Fruit fly (Drosophila melanogaster): Measurements from ENCODE around the gene Pcyt2.

Gene Pcyt2

DNA sequence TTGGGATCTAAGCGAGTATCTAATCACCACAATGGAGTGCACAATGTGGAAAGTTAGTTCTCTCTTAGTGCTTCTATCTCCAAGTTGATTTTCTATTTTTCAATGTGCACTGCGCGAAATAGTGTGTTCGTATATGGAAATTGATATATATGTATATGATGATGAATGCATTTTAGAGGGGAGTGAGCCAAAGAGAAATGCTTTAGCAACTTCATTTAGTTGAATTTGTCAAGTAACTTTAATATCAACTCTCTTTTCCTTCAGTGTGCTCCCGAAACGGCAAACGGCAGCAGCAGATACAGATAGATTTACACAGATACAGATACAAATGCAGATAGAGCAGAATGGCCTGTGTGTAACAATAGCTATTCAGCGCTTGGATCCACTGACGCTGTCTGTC is 30.7 kb downstream of the Pcyt2 start (continued):
- TF ChIP-seq CG6254 (GFP tag; optimal IDR thresholded peaks at IDR 0.05): peak; percentile 30
- TF ChIP-seq sima (GFP tag; optimal IDR thresholded peaks at IDR 0.05): no peak
- TF ChIP-seq CG2678 (tag; optimal IDR thresholded peaks at IDR 0.05): peak; percentile 58
- TF ChIP-seq hb (GFP tag; IDR thresholded peaks at IDR 0.05; ENCODE audit: partially characterized antibody): no peak
- no peak for TF ChIP-seq Tbp (GFP tag; optimal IDR thresholded peaks at IDR 0.05)
- TF ChIP-seq CG8944 (GFP tag; optimal IDR thresholded peaks at IDR 0.05): peak; percentile 53
- TF ChIP-seq CG10431 (GFP tag; optimal IDR thresholded peaks at IDR 0.05): no peak
- no peak for TF ChIP-seq dimm (GFP tag; IDR thresholded peaks at IDR 0.05)
- TF ChIP-seq CG8359 (GFP tag; optimal IDR thresholded peaks at IDR 0.05; ENCODE audit: borderline replicate concordance): no peak
- TF ChIP-seq chinmo (GFP tag; IDR thresholded peaks at IDR 0.05; ENCODE audit: partially characterized antibody): no peak
- peak; percentile 62 for TF ChIP-seq CG8388 (GFP tag; optimal IDR thresholded peaks at IDR 0.05)
- TF ChIP-seq Rx (GFP tag; IDR thresholded peaks at IDR 0.05): peak; percentile 59
- TF ChIP-seq Hr39 (optimal IDR thresholded peaks at IDR 0.05): no peak
- TF ChIP-seq Bdp1 (GFP tag; optimal IDR thresholded peaks at IDR 0.05): peak; percentile 17
- TF ChIP-seq knrl (GFP tag; IDR thresholded peaks at IDR 0.05; ENCODE audit: partially characterized antibody): no peak
- no peak for TF ChIP-seq tin (GFP tag; optimal IDR thresholded peaks at IDR 0.05)
- no peak for TF ChIP-seq eyg (GFP tag; optimal IDR thresholded peaks at IDR 0.05)
- TF ChIP-seq gcm (GFP tag; optimal IDR thresholded peaks at IDR 0.05): peak; percentile 24
- no peak for TF ChIP-seq Dfd (GFP tag; optimal IDR thresholded peaks at IDR 0.05)
- TF ChIP-seq Dip2 (GFP tag; IDR thresholded peaks at IDR 0.05): no peak
- peak; percentile 93 for TF ChIP-seq sens (GFP tag)
- no peak for TF ChIP-seq E2f2 (GFP tag; IDR thresholded peaks at IDR 0.05)
- no peak for TF ChIP-seq Dek (tag; optimal IDR thresholded peaks at IDR 0.05)
- TF ChIP-seq bcd (GFP tag; optimal IDR thresholded peaks at IDR 0.05): peak; percentile 58
- peak; percentile 25 for TF ChIP-seq kay (GFP tag; optimal IDR thresholded peaks at IDR 0.05)
- peak; percentile 25 for TF ChIP-seq fu2 (GFP tag; optimal IDR thresholded peaks at IDR 0.05)
- TF ChIP-seq croc (GFP tag; conservative IDR thresholded peaks at IDR 0.05): peak; percentile 55; the same call in 2 of the 3 replicates
- TF ChIP-seq crol (GFP tag; IDR thresholded peaks at IDR 0.05): peak; percentile 19; the same call in 1 of the 2 replicates

DNA sequence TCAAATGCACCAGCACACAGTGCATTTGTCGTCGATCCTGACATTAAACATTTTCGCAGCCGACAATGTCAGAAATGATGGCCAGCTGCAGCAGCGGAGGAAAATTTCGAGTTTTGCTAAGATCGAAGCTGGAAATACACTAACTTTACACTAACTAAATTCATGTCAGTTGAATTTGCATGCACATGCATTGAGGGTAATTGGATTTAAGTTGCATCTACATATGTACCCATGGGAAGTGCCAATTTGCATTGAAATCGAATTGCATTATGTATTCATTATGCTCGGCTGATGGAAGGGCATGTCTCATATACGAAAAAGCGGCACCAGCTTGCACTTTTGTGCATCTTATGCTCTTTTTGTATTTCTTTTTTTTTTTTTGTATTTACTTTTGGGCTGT is 31.5 kb downstream of the Pcyt2 start:
- TF ChIP-seq Med (GFP tag): peak; percentile 57
- TF ChIP-seq CG5245 (GFP tag; optimal IDR thresholded peaks at IDR 0.05): peak; percentile 18
- TF ChIP-seq ken (GFP tag; IDR thresholded peaks at IDR 0.05): no peak
- TF ChIP-seq gsb-n (tag; optimal IDR thresholded peaks at IDR 0.05): no peak
- TF ChIP-seq hb (GFP tag; IDR thresholded peaks at IDR 0.05; ENCODE audit: partially characterized antibody): no peak
- no peak for TF ChIP-seq CG34376 (GFP tag; optimal IDR thresholded peaks at IDR 0.05)
- no peak for TF ChIP-seq Nf-YB (GFP tag; optimal IDR thresholded peaks at IDR 0.05)
- no peak for TF ChIP-seq Six4 (GFP tag; optimal IDR thresholded peaks at IDR 0.05)
- peak; percentile 33; the same call in 1 of the 2 replicates for TF ChIP-seq CG17328 (GFP tag; IDR thresholded peaks at IDR 0.05)
- TF ChIP-seq CG7271 (tag; optimal IDR thresholded peaks at IDR 0.05): no peak
- peak; percentile 4 for TF ChIP-seq crc (GFP tag; optimal IDR thresholded peaks at IDR 0.05)
- TF ChIP-seq lilli (GFP tag; optimal IDR thresholded peaks at IDR 0.05): no peak
- no peak for TF ChIP-seq CG18599 (GFP tag; optimal IDR thresholded peaks at IDR 0.05)
- TF ChIP-seq gce (GFP tag; IDR thresholded peaks at IDR 0.05): 0 out of 3 replicates have a peak, but pooled peaks have one; percentile 6
- TF ChIP-seq gem (tag; optimal IDR thresholded peaks at IDR 0.05): no peak
- no peak for TF ChIP-seq CG12299 (tag; optimal IDR thresholded peaks at IDR 0.05)
- peak in 1 of 2 experiments; percentile 44 for TF ChIP-seq bsh (GFP tag; optimal IDR thresholded peaks at IDR 0.05)
- TF ChIP-seq pfk (GFP tag; optimal IDR thresholded peaks at IDR 0.05): no peak
- no peak for TF ChIP-seq ci (GFP tag; IDR thresholded peaks at IDR 0.05)
- no peak for TF ChIP-seq Hmr (GFP tag; optimal IDR thresholded peaks at IDR 0.05)
- TF ChIP-seq nau (GFP tag; optimal IDR thresholded peaks at IDR 0.05): no peak
- TF ChIP-seq Blimp-1 (GFP tag; optimal IDR thresholded peaks at IDR 0.05): peak; percentile 43
- TF ChIP-seq Dbx (GFP tag; IDR thresholded peaks at IDR 0.05): no peak
- TF ChIP-seq B-H2 (GFP tag; optimal IDR thresholded peaks at IDR 0.05): no peak
- no peak for TF ChIP-seq CG10959 (GFP tag; IDR thresholded peaks at IDR 0.05)

All from whole organism, embryonic.